Worm (Caenorhabditis elegans): ENCODE results near the gene mfsd-6.

The mfsd-6 gene

ce11 chrIII:7619846-7620245, 40.6 kb upstream of the mfsd-6 start:
- TF ChIP-seq swsn-7 (tag; optimal IDR thresholded peaks at IDR 0.05) (no peak), lsy-2 (tag; optimal IDR thresholded peaks at IDR 0.05) (no peak), fkh-10 (GFP tag; optimal IDR thresholded peaks at IDR 0.05) (no peak), ceh-8 (GFP tag; optimal IDR thresholded peaks at IDR 0.05) (no peak), ztf-11 (tag; optimal IDR thresholded peaks at IDR 0.05) (no peak), C34B4.2 (tag; optimal IDR thresholded peaks at IDR 0.05) (no peak), unc-130 (tag; optimal IDR thresholded peaks at IDR 0.05) (no peak), aha-1 (tag; optimal IDR thresholded peaks at IDR 0.05) (no peak)

DNA sequence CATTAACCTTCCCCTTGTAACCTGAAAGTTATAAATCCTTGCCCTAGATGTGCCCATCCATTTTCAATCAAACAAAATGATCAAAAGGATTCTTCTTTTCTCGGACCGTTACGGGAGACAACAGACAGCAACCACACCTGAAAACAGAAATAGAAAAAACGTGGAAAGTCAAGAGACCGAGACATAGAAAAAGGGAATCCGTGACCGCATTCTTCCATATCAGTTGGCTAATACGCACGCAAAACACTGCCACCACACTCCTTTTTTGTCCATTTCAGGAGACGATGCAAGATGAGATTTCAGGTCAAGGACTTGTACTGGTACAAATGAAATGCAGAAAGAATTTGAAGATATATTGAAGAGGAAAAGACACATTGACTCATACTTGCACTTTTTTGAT, 39.1 kb upstream of the mfsd-6 start:
- TF ChIP-seq lir-3 (tag; optimal IDR thresholded peaks at IDR 0.05; ENCODE audit: poor library complexity) (no peak), aly-2 (tag; optimal IDR thresholded peaks at IDR 0.05) (no peak), isw-1 (GFP tag; IDR thresholded peaks at IDR 0.05) (no peak), ets-5 (GFP tag; IDR thresholded peaks at IDR 0.05) (no peak), pag-3 (tag; optimal IDR thresholded peaks at IDR 0.05; ENCODE audit: borderline replicate concordance, insufficient read depth) (no peak), F16B12.6 (tag; optimal IDR thresholded peaks at IDR 0.05) (no peak), lin-15B (tag; optimal IDR thresholded peaks at IDR 0.05) (no peak), blmp-1 (tag; optimal IDR thresholded peaks at IDR 0.05) (peak; percentile 86), ces-1 (GFP tag; optimal IDR thresholded peaks at IDR 0.05) (no peak), ztf-11 (tag; optimal IDR thresholded peaks at IDR 0.05) (no peak), tbx-2 (tag; optimal IDR thresholded peaks at IDR 0.05) (no peak), mab-9 (GFP tag; IDR thresholded peaks at IDR 0.05) (no peak), mep-1 (tag; optimal IDR thresholded peaks at IDR 0.05) (no peak), elt-3 (tag; optimal IDR thresholded peaks at IDR 0.05) (peak in 1 of 6 experiments; percentile 39), unc-86 (tag; optimal IDR thresholded peaks at IDR 0.05) (no peak), hpl-2 (GFP tag; optimal IDR thresholded peaks at IDR 0.05) (no peak), unc-62 (GFP tag; optimal IDR thresholded peaks at IDR 0.05) (no peak), dpl-1 (GFP tag; optimal IDR thresholded peaks at IDR 0.05) (no peak), alr-1 (tag; optimal IDR thresholded peaks at IDR 0.05; ENCODE audit: borderline replicate concordance) (no peak), rnt-1 (tag; optimal IDR thresholded peaks at IDR 0.05) (peak; percentile 7), hlh-4 (tag; optimal IDR thresholded peaks at IDR 0.05) (no peak)

- no peak for TF ChIP-seq sox-4 (tag; optimal IDR thresholded peaks at IDR 0.05)
- TF ChIP-seq rnt-1 (tag; optimal IDR thresholded peaks at IDR 0.05): peak; percentile 38
These were observed 37.0 kb upstream of the mfsd-6 start, which contains the start of gene T04A6.1 for ce11 chrIII:7616228-7616627. T04A6.1 (plus strand) TSS chrIII:7616528.

DNA sequence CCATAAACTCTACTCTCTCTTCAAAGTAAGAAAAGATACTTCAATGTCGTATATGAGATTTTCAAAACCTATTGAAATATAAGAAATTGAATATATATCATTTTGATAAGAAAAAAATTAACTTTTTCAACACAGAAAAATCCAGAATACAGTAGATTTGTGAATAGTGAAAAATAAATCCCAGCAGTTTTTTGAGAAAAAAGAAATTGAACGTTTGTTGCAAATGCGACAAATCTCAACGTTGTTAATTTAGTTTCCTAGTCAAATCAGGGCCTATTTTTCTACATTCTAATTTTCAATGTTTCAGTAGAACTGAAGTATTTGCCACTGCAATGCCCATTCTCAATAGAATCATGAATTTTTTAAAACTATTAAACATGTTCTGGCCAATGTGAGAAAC, 35.3 kb upstream of the mfsd-6 start, which contains the start of gene T04A6.2:
Gene T04A6.2 (plus strand): TSS at position 301 of the 400 bp plus-strand sequence.
- no peak for TF ChIP-seq aly-2 (tag; optimal IDR thresholded peaks at IDR 0.05)
- no peak for TF ChIP-seq mdl-1 (tag; optimal IDR thresholded peaks at IDR 0.05)
- no peak for TF ChIP-seq nhr-71 (tag; optimal IDR thresholded peaks at IDR 0.05)
- no peak for TF ChIP-seq pqm-1 (tag; optimal IDR thresholded peaks at IDR 0.05)
- TF ChIP-seq lin-15B (tag; optimal IDR thresholded peaks at IDR 0.05): no peak

ce11 chrIII:7609168-7609567, 30.0 kb upstream of the mfsd-6 start, which contains the start of gene nsph-4.3:
nsph-4.3 (minus strand) TSS chrIII:7609268.
- TF ChIP-seq nhr-20 (tag; optimal IDR thresholded peaks at IDR 0.05) (no peak), jun-1 (tag; optimal IDR thresholded peaks at IDR 0.05) (no peak), grh-1 (GFP tag; IDR thresholded peaks at IDR 0.05) (no peak), nhr-85 (tag) (no peak), ces-1 (GFP tag; optimal IDR thresholded peaks at IDR 0.05) (no peak), pag-3 (tag; optimal IDR thresholded peaks at IDR 0.05; ENCODE audit: borderline replicate concordance, insufficient read depth) (no peak), isw-1 (GFP tag; IDR thresholded peaks at IDR 0.05) (no peak), ceh-90 (tag; optimal IDR thresholded peaks at IDR 0.05) (no peak), nhr-71 (tag; optimal IDR thresholded peaks at IDR 0.05) (no peak), aly-2 (tag; optimal IDR thresholded peaks at IDR 0.05) (no peak), lsy-2 (tag; optimal IDR thresholded peaks at IDR 0.05) (no peak), lin-14 (GFP tag; optimal IDR thresholded peaks at IDR 0.05) (no peak), lin-15B (tag; optimal IDR thresholded peaks at IDR 0.05) (no peak), nhr-90 (tag; optimal IDR thresholded peaks at IDR 0.05; ENCODE audit: poor library complexity) (no peak), C34B4.2 (tag; optimal IDR thresholded peaks at IDR 0.05) (no peak), efl-3 (GFP tag; optimal IDR thresholded peaks at IDR 0.05) (no peak), ceh-63 (GFP tag; optimal IDR thresholded peaks at IDR 0.05) (no peak), snu-23 (GFP tag; optimal IDR thresholded peaks at IDR 0.05) (no peak), egl-27 (tag; optimal IDR thresholded peaks at IDR 0.05) (no peak), alr-1 (tag; optimal IDR thresholded peaks at IDR 0.05; ENCODE audit: borderline replicate concordance) (no peak)
